Worm (Caenorhabditis elegans) whole organism, young adult: Measurements from ENCODE around the gene ndx-2.

Source experiments
- F33H1.4 ChIP-seq: fragments of 200-800 bp; sonication (Bioruptor generic); IDR thresholded peaks from 2 replicates; pipeline ENCODE4 v1.3.6; 2022; ENCODE audit warnings: missing genetic modification reagents, missing genetic modification characterization, missing compliant biosample characterization
- aptf-2 ChIP-seq: fragments of 200-800 bp; sonication (Bioruptor generic); conservative IDR thresholded peaks from 2 replicates; pipeline ENCODE4 v1.3.6; 2022; ENCODE audit warnings: missing genetic modification reagents, missing genetic modification characterization, missing compliant biosample characterization
- hmg-1.2 ChIP-seq: fragments of 200-800 bp; sonication (Bioruptor generic); IDR thresholded peaks from 2 replicates; pipeline ENCODE4 v1.3.6; 2022; ENCODE audit warnings: missing genetic modification reagents, missing genetic modification characterization, missing compliant biosample characterization
- mcd-1 ChIP-seq: fragments of 200-800 bp; sonication (Bioruptor generic); IDR thresholded peaks from 2 replicates; pipeline ENCODE4 v1.3.6; 2022; ENCODE audit warnings: missing genetic modification reagents, missing genetic modification characterization, missing compliant biosample characterization
- ztf-22 ChIP-seq: fragments of 200-800 bp; sonication (Bioruptor generic); optimal IDR thresholded peaks from 2 replicates; lab custom pipeline; 2018; ENCODE audit warnings: mild to moderate bottlenecking, missing genetic modification characterization, moderate library complexity, missing compliant biosample characterization

The ndx-2 gene

ce11 chrV:2614986-2615687, 49.7 kb downstream of the ndx-2 start, which contains the start of gene F53E10.1 (continued):
- TF ChIP-seq hmg-1.2 (GFP tag; lab: Robert Waterston, UW) (peak; percentile 62; the same call in 1 of the 2 replicates), aptf-2 (GFP tag; lab: Robert Waterston, UW) (no peak), ztf-22 (no peak), mcd-1 (GFP tag; lab: Robert Waterston, UW) (no peak), F33H1.4 (GFP tag; lab: Robert Waterston, UW) (no peak)
